Worm (Caenorhabditis elegans): ENCODE results near the gene zip-8.

ce11 chrIII:6490989-6491388, 12.2 kb downstream of the zip-8 start:
- TF ChIP-seq ceh-24 (tag; optimal IDR thresholded peaks at IDR 0.05): no peak
- TF ChIP-seq fkh-6 (tag; optimal IDR thresholded peaks at IDR 0.05): no peak
- no peak for TF ChIP-seq ceh-18 (tag; optimal IDR thresholded peaks at IDR 0.05)
- TF ChIP-seq sdc-2 (tag; optimal IDR thresholded peaks at IDR 0.05): no peak
- TF ChIP-seq ama-1 (optimal IDR thresholded peaks at IDR 0.05): no peak
- TF ChIP-seq nhr-11 (tag; optimal IDR thresholded peaks at IDR 0.05): no peak
- no peak for TF ChIP-seq pqm-1 (tag; optimal IDR thresholded peaks at IDR 0.05)
- no peak for TF ChIP-seq ceh-19 (GFP tag; optimal IDR thresholded peaks at IDR 0.05)

Measured in whole organism, late embryonic.